Worm (Caenorhabditis elegans) whole organism, L2 larva: ENCODE data around the gene F43C9.1.

ENCODE experiments used
- C34F6.9 ChIP-seq: fragments of 150-350 bp; optimal IDR thresholded peaks from 2 replicates; lab custom pipeline; 2014; ENCODE audit warnings: missing biosample characterization, missing genetic modification characterization
- R02D3.7 ChIP-seq: fragments of 150-350 bp; optimal IDR thresholded peaks from 2 replicates; lab custom pipeline; 2014; ENCODE audit warnings: missing biosample characterization, missing genetic modification characterization
- Y55F3AM.14 ChIP-seq: fragments of 200-800 bp; sonication (Bioruptor generic); optimal IDR thresholded peaks from 2 replicates; lab custom pipeline; 2018; ENCODE audit warnings: mild to moderate bottlenecking, missing genetic modification characterization, missing compliant biosample characterization
- alr-1 ChIP-seq: fragments of 150-350 bp; optimal IDR thresholded peaks from 2 replicates; lab custom pipeline; 2014; ENCODE audit warnings: missing biosample characterization, missing genetic modification characterization
- blmp-1 ChIP-seq: sonication (generic microtip); optimal IDR thresholded peaks from 2 replicates; lab custom pipeline; 2017; ENCODE audit warnings: missing genetic modification characterization, mild to moderate bottlenecking, missing compliant biosample characterization, antibody characterized with exemption, moderate library complexity; ENCODE audit not compliant: insufficient read depth
- ceh-16 ChIP-seq: fragments of 150-350 bp; optimal IDR thresholded peaks from 2 replicates; lab custom pipeline; 2014; ENCODE audit warnings: missing biosample characterization, missing genetic modification characterization
- ceh-82 ChIP-seq: fragments of 150-350 bp; optimal IDR thresholded peaks from 2 replicates; lab custom pipeline; 2014; ENCODE audit warnings: missing biosample characterization, missing genetic modification characterization
- crh-2 ChIP-seq: sonication (generic microtip); optimal IDR thresholded peaks from 2 replicates; lab custom pipeline; 2017; ENCODE audit warnings: missing biosample characterization, missing genetic modification characterization
- egl-27 ChIP-seq: sonication (generic microtip); optimal IDR thresholded peaks from 3 replicates; lab custom pipeline; 2017; ENCODE audit warnings: missing biosample characterization, missing genetic modification reagents, missing genetic modification characterization
- fos-1 ChIP-seq: fragments of 150-350 bp; optimal IDR thresholded peaks from 2 replicates; lab custom pipeline; 2014; ENCODE audit warnings: missing biosample characterization, missing genetic modification characterization
- lin-11 ChIP-seq: fragments of 150-350 bp; sonication (generic microtip); optimal IDR thresholded peaks from 2 replicates; lab custom pipeline; 2014; ENCODE audit warnings: missing biosample characterization, missing genetic modification characterization, inconsistent platforms, mixed read lengths
- lin-13 ChIP-seq: fragments of 150-350 bp; optimal IDR thresholded peaks from 2 replicates; lab custom pipeline; 2014; ENCODE audit warnings: missing biosample characterization, missing genetic modification reagents, missing genetic modification characterization
- lsy-2 ChIP-seq, 2 experiments: fragments of 150-350 bp in 1 of 2; sonication (generic microtip) in 1 of 2; optimal IDR thresholded peaks; 2 replicates each; lab custom pipeline; 2014 to 2017; ENCODE audit warnings: missing biosample characterization in 2 of 2, missing genetic modification characterization in 2 of 2
- mab-5 ChIP-seq: fragments of 150-350 bp; optimal IDR thresholded peaks from 2 replicates; lab custom pipeline; 2014; ENCODE audit warnings: missing biosample characterization, missing genetic modification characterization
- mbf-1 ChIP-seq: sonication (generic microtip); optimal IDR thresholded peaks from 2 replicates; lab custom pipeline; 2017; ENCODE audit warnings: missing biosample characterization, missing genetic modification characterization
- mdl-1 ChIP-seq, 2 experiments: fragments of 150-350 bp in 1 of 2; sonication (generic microtip) in 1 of 2; optimal IDR thresholded peaks; 2 replicates each; lab custom pipeline; 2017; ENCODE audit warnings: missing biosample characterization in 2 of 2, missing genetic modification characterization in 2 of 2
- nhr-12 ChIP-seq: fragments of 150-350 bp; optimal IDR thresholded peaks from 2 replicates; lab custom pipeline; 2014; ENCODE audit warnings: missing biosample characterization, missing genetic modification characterization
- nhr-129 ChIP-seq: fragments of 150-350 bp; optimal IDR thresholded peaks from 2 replicates; lab custom pipeline; 2014; ENCODE audit warnings: missing biosample characterization, missing genetic modification characterization
- nhr-21 ChIP-seq: fragments of 150-350 bp; optimal IDR thresholded peaks from 2 replicates; lab custom pipeline; 2014; ENCODE audit warnings: missing biosample characterization, missing genetic modification characterization
- nhr-237 ChIP-seq: fragments of 150-350 bp; optimal IDR thresholded peaks from 2 replicates; lab custom pipeline; 2014; ENCODE audit warnings: missing biosample characterization, missing genetic modification characterization
- nhr-25 ChIP-seq: fragments of 150-350 bp; sonication (generic microtip); optimal IDR thresholded peaks from 3 replicates; lab custom pipeline; 2014; ENCODE audit warnings: missing biosample characterization, missing genetic modification characterization
- nhr-6 ChIP-seq: fragments of 150-350 bp; optimal IDR thresholded peaks from 2 replicates; lab custom pipeline; 2014; ENCODE audit warnings: missing biosample characterization, missing genetic modification characterization
- peb-1 ChIP-seq: fragments of 150-350 bp; optimal IDR thresholded peaks from 2 replicates; lab custom pipeline; 2014; ENCODE audit warnings: missing biosample characterization, missing genetic modification characterization
- unc-39 ChIP-seq: fragments of 150-350 bp; optimal IDR thresholded peaks from 2 replicates; lab custom pipeline; 2014; ENCODE audit warnings: missing biosample characterization, missing genetic modification characterization
- unc-55 ChIP-seq: fragments of 150-350 bp; sonication (generic microtip); optimal IDR thresholded peaks from 3 replicates; lab custom pipeline; 2014; ENCODE audit warnings: missing biosample characterization, missing genetic modification reagents, missing genetic modification characterization
- unc-62 ChIP-seq: fragments of 150-350 bp; optimal IDR thresholded peaks from 2 replicates; lab custom pipeline; 2014; ENCODE audit warnings: missing biosample characterization, missing genetic modification reagents, missing genetic modification characterization
- zag-1 ChIP-seq: fragments of 150-350 bp; optimal IDR thresholded peaks from 2 replicates; lab custom pipeline; 2014; ENCODE audit warnings: missing biosample characterization, missing genetic modification characterization
- ztf-1 ChIP-seq: fragments of 200-800 bp; sonication (Bioruptor generic); conservative IDR thresholded peaks from 2 replicates; pipeline ENCODE4 v1.3.6; 2022; ENCODE audit warnings: missing genetic modification characterization, missing compliant biosample characterization
- ztf-4 ChIP-seq: fragments of 150-350 bp; optimal IDR thresholded peaks from 2 replicates; lab custom pipeline; 2014; ENCODE audit warnings: missing biosample characterization, missing genetic modification characterization

Gene F43C9.1

DNA sequence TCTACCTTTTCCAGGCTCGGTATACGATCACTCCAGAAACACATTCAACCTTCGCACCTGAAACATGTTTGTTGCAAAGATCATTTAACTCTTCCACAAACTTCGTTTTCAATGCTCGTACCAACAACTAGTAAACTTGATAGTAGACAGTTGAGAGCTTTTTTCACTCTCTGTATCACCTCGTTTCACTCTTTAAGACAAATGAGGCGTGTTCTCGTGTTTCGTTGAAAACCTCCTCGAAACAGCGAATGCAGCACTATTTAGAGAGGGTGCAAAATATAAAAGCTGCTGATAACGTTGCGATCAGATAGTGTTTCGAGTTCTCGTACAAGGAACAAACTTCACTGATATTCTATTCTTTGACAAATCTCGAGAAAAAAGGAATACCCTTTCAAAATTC lies at the start of gene F43C9.1:
F43C9.1 (plus strand) TSS at position 301 of the 400 bp plus-strand sequence.
- TF ChIP-seq peb-1 (no peak), blmp-1 (no peak), nhr-25 (tag; lab: Kevin White, UChicago) (no peak), ceh-16 (tag; lab: Kevin White, UChicago) (no peak), mdl-1 (tag; optimal IDR thresholded peaks at IDR 0.05; lab: Kevin White, UChicago) (no peak), alr-1 (tag; lab: Kevin White, UChicago) (no peak), ztf-1 (no peak), crh-2 (tag; lab: Kevin White, UChicago) (no peak), R02D3.7 (tag; lab: Kevin White, UChicago) (no peak), ztf-4 (no peak), nhr-129 (tag; lab: Kevin White, UChicago) (no peak)

DNA sequence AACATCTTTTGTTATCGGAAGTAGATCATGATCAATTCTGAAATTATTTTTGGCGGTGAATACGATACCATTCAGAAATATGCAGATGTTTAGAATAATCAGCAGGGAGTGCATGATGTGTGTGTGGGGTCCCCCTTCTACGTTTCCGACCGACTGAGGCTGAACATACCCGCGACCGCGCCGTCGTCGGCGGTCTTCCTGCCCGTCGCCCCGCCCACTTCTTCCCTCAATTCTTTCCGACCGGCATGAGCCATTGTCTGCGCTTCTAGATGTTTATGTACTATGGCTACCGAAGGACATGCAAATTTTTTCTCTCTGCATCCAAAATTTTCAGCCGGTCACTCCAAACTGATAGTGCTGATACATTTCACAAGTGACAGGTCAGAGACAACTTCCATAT lies 49.0 kb upstream of the F43C9.1 start:
- TF ChIP-seq R02D3.7 (tag; lab: Kevin White, UChicago) (no peak), mbf-1 (tag; lab: Kevin White, UChicago) (no peak), mdl-1 (tag; optimal IDR thresholded peaks at IDR 0.05; lab: Kevin White, UChicago) (no peak), Y55F3AM.14 (no peak), nhr-21 (no peak), nhr-129 (tag; lab: Kevin White, UChicago) (no peak), peb-1 (no peak), egl-27 (tag; lab: Kevin White, UChicago) (no peak), ceh-16 (tag; lab: Kevin White, UChicago) (no peak), ceh-82 (tag; lab: Kevin White, UChicago) (no peak), zag-1 (tag; lab: Kevin White, UChicago) (no peak), nhr-237 (tag; lab: Kevin White, UChicago) (no peak)
- TF ChIP-seq, all 48 proteins: peak for 0

DNA sequence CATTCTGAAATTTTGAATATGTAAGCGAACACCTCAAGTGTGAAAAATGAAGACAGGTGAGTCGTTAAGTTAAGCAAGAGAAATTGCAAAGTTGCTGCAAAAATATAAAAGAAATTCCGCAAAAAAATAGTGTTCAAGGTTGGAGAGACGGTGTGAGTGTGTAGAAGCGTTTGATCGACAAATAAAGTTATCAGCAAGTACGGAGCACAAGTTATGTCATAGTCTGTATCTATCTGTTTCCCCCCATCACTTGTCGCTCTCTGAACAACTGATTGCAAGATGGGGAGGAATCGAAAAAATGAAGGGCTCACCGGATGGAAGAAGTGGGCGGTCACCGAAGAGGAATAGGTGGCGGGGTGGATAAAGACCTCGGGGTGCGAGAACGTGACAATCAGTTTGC lies 44.0 kb upstream of the F43C9.1 start, which contains the start of gene lon-2:
lon-2 (minus strand) TSS at position 4 of the 400 bp plus-strand sequence.
- TF ChIP-seq unc-39 (tag; lab: Kevin White, UChicago): no peak
- TF ChIP-seq nhr-6 (tag; lab: Kevin White, UChicago): no peak
- no peak for TF ChIP-seq lin-13 (GFP tag; lab: Kevin White, UChicago)
- peak; percentile 83 for TF ChIP-seq fos-1 (tag; lab: Kevin White, UChicago)
- TF ChIP-seq nhr-21: no peak

DNA sequence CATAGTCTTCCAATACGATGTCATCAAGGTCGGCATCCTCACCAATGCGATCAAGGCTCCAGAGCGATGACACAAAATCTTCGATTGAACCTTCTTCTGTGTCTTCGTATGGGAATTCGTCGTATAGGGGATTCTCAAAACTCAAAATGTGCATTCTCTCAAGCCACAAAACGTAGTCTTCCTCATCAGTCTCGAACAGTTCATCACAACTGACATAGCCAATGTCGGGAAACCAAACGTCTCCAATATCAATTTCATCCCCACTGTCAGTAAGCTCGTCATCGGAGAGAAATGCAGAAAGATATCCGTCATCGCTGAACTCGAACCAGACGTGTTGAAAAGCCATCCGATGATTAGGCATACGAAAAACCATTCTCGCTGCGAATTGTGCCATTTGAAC lies 38.4 kb upstream of the F43C9.1 start, which contains the start of gene C39E6.2:
C39E6.2 (minus strand) TSS at position 394 of the 400 bp plus-strand sequence.
- TF ChIP-seq unc-39 (tag; lab: Kevin White, UChicago): no peak
- no peak for TF ChIP-seq lin-13 (GFP tag; lab: Kevin White, UChicago)
- TF ChIP-seq unc-62 (GFP tag; lab: Kevin White, UChicago): no peak
- TF ChIP-seq nhr-12: no peak
- TF ChIP-seq ceh-82 (tag; lab: Kevin White, UChicago): no peak
- TF ChIP-seq alr-1 (tag; lab: Kevin White, UChicago): no peak

DNA sequence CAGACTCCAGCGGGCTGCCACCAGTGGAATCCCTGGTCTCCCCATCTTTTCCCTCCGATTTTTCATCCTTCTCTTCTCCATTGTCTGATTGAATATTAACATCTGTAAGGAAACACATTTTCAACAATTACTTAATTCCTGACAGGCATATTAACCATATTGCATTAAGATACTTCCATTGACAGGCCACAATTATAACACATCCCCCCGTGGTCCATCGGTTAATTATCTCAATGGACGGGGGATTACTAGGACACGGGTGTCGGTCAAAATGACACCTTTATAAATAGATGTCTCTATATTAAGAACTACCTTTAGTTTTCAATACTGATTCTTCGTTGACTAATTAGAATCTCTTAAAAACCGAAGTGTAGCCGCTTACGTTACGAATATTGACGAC lies 33.4 kb upstream of the F43C9.1 start:
- TF ChIP-seq lin-11: no peak
- no peak for TF ChIP-seq R02D3.7 (tag; lab: Kevin White, UChicago)
- no peak for TF ChIP-seq nhr-129 (tag; lab: Kevin White, UChicago)
- TF ChIP-seq unc-39 (tag; lab: Kevin White, UChicago): no peak
- no peak for TF ChIP-seq C34F6.9
- no peak for TF ChIP-seq mdl-1 (tag; optimal IDR thresholded peaks at IDR 0.05; lab: Kevin White, UChicago)
- no peak for TF ChIP-seq crh-2 (tag; lab: Kevin White, UChicago)

DNA sequence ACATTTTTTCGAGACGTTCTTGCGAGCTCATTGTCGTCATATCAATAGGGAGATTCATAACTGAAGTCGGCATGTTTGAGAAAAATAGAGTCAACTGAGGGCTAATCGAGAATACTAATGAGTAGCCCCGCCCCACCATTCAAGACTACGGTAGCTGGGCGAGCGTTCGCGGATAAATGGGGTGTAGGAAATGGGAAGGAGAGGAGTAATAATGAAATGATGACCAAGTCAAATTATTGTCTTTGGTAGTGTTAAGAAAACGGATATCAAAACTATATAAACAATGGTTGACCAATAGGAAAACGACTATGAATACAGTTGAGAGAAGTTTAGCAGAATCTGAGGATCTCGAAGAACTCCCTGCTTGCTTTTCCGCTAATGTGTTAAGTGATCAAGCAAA lies 31.5 kb upstream of the F43C9.1 start, which contains the start of gene mls-2:
mls-2 (minus strand) TSS at position 101 of the 400 bp plus-strand sequence.
- no peak for TF ChIP-seq alr-1 (tag; lab: Kevin White, UChicago)
- no peak for TF ChIP-seq nhr-25 (tag; lab: Kevin White, UChicago)

DNA sequence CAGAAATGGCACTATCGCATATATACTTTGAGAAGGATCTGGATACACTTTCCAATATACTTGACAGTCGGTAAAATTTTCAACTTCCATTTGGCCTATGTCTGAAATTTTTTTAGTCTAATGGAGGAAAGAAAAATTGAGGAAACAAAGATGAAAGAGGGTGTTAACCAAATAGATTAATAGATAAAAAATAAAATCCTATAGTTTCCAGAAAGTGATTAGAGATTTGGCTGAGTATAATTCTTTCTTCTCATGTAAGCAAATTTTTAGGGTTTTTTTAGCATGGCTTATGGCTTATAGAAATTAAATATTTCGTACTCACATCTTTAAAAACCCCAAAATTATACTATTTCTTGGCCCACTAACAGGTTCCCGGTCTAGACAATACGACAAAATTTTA lies 23.2 kb upstream of the F43C9.1 start, which contains the start of gene npr-1:
npr-1 (minus strand) TSS at position 101 of the 400 bp plus-strand sequence.
- TF ChIP-seq peb-1: no peak
- TF ChIP-seq unc-55 (GFP tag; lab: Kevin White, UChicago): no peak
- TF ChIP-seq mab-5 (tag; lab: Kevin White, UChicago): no peak
- TF ChIP-seq lsy-2 (tag; optimal IDR thresholded peaks at IDR 0.05; lab: Kevin White, UChicago): no peak
- TF ChIP-seq R02D3.7 (tag; lab: Kevin White, UChicago): no peak
